Fruit fly (Drosophila melanogaster): ENCODE data around the gene CG32269.

- no peak for TF ChIP-seq gl (tag; optimal IDR thresholded peaks at IDR 0.05)
- no peak for TF ChIP-seq CG9948 (tag; optimal IDR thresholded peaks at IDR 0.05)
- no peak for TF ChIP-seq CG4496 (GFP tag; IDR thresholded peaks at IDR 0.05)
- TF ChIP-seq EcR (GFP tag; optimal IDR thresholded peaks at IDR 0.05) = no peak
- no peak for TF ChIP-seq fd96Ca (GFP tag; IDR thresholded peaks at IDR 0.05)
- no peak for TF ChIP-seq Ets98B (GFP tag; IDR thresholded peaks at IDR 0.05)
- no peak for TF ChIP-seq CG34367 (tag; optimal IDR thresholded peaks at IDR 0.05)
- no peak for TF ChIP-seq CG13204 (GFP tag; optimal IDR thresholded peaks at IDR 0.05)
- no peak for TF ChIP-seq CG15710 (tag; optimal IDR thresholded peaks at IDR 0.05)
- TF ChIP-seq CG14655 (GFP tag; optimal IDR thresholded peaks at IDR 0.05) = no peak
Observed at dm6 chr3L:3162584-3162983, 46.2 kb downstream of the CG32269 start.
